Worm (Caenorhabditis elegans): ENCODE data around the gene F57H12.6.

DNA sequence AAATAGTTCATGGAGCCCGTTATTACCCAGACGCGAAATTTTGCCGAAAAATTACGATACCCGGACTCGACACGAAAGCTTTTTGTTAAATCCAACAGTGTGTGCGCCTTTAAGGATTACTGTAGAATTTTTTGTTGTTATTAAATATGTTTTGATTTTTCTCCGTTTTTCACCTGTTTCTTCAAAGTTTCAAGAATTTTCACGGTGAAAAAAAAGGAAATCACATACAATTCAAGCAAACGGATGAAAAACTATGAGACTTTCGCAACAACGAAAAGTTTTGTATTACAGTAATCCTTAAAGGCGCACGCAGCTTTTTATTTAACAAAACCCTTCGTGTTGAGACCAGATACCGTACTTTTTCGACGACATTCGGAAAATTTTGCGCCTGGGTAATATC, 22.1 kb downstream of the F57H12.6 start:
- TF ChIP-seq hmbx-1 (tag; optimal IDR thresholded peaks at IDR 0.05) (no peak), scrt-1 (GFP tag; IDR thresholded peaks at IDR 0.05) (no peak), ceh-36 (tag; optimal IDR thresholded peaks at IDR 0.05) (no peak), F13C5.2 (tag; optimal IDR thresholded peaks at IDR 0.05) (no peak), tbx-37 (GFP tag; conservative IDR thresholded peaks at IDR 0.05) (no peak)

Measured in whole organism, early embryonic.